Worm (Caenorhabditis elegans) whole organism, L4 larva: ENCODE measurements around the gene ham-1.

Experiments
- F10B5.3 ChIP-seq: sonication (generic microtip); optimal IDR thresholded peaks from 2 replicates; lab custom pipeline; 2016; ENCODE audit warnings: mild to moderate bottlenecking, missing genetic modification characterization, missing compliant biosample characterization
- F37D6.2 ChIP-seq: sonication (generic microtip); optimal IDR thresholded peaks from 2 replicates; lab custom pipeline; 2016; ENCODE audit warnings: mild to moderate bottlenecking, missing genetic modification characterization, missing compliant biosample characterization
- Y5F2A.4 ChIP-seq: fragments of 200-800 bp; sonication (Bioruptor generic); optimal IDR thresholded peaks from 2 replicates; lab custom pipeline; 2018; ENCODE audit warnings: mild to moderate bottlenecking, missing genetic modification characterization, missing compliant biosample characterization
- ZK337.2 ChIP-seq: fragments of 200-800 bp; sonication (Bioruptor generic); IDR thresholded peaks from 2 replicates; pipeline ENCODE4 v1.3.6; 2022; ENCODE audit warnings: missing genetic modification reagents, missing genetic modification characterization, missing compliant biosample characterization
- aha-1 ChIP-seq: fragments of 150-350 bp; peaks from one replicate; lab custom pipeline; 2014; ENCODE audit warnings: missing biosample characterization, missing genetic modification characterization
- attf-4 ChIP-seq: sonication (generic microtip); optimal IDR thresholded peaks from 3 replicates; lab custom pipeline; 2017; ENCODE audit warnings: missing biosample characterization, missing genetic modification characterization
- ceh-28 ChIP-seq: fragments of 150-350 bp; optimal IDR thresholded peaks from 2 replicates; lab custom pipeline; 2014; ENCODE audit warnings: missing biosample characterization, missing genetic modification reagents, missing genetic modification characterization
- ceh-62 ChIP-seq: sonication (generic microtip); optimal IDR thresholded peaks from 2 replicates; lab custom pipeline; 2017; ENCODE audit warnings: missing biosample characterization, missing genetic modification characterization
- ceh-82 ChIP-seq: sonication (generic microtip); optimal IDR thresholded peaks from 2 replicates; lab custom pipeline; 2017; ENCODE audit warnings: missing biosample characterization, missing genetic modification characterization
- daf-12 ChIP-seq: fragments of 150-350 bp; optimal IDR thresholded peaks from 2 replicates; lab custom pipeline; 2014; ENCODE audit warnings: missing biosample characterization, missing genetic modification reagents, missing genetic modification characterization
- daf-19 ChIP-seq: fragments of 200-800 bp; sonication (Bioruptor generic); conservative IDR thresholded peaks from 2 replicates; pipeline ENCODE4 v1.3.6; 2022; ENCODE audit warnings: missing genetic modification characterization, missing compliant biosample characterization
- dmd-9 ChIP-seq: fragments of 200-800 bp; sonication (Bioruptor generic); IDR thresholded peaks from 2 replicates; pipeline ENCODE4 v1.3.6; 2022; ENCODE audit warnings: missing genetic modification reagents, missing genetic modification characterization, missing compliant biosample characterization
- dpl-1 ChIP-seq: fragments of 150-350 bp; optimal IDR thresholded peaks from 2 replicates; lab custom pipeline; 2014; ENCODE audit warnings: missing biosample characterization, missing genetic modification reagents, missing genetic modification characterization
- dve-1 ChIP-seq: sonication (generic microtip); optimal IDR thresholded peaks from 2 replicates; lab custom pipeline; 2017; ENCODE audit warnings: antibody characterized with exemption, mild to moderate bottlenecking, missing genetic modification characterization, missing compliant biosample characterization; ENCODE audit not compliant: insufficient read depth
- fkh-10 ChIP-seq: fragments of 150-350 bp; optimal IDR thresholded peaks from 2 replicates; lab custom pipeline; 2014; ENCODE audit warnings: missing biosample characterization, missing genetic modification reagents, missing genetic modification characterization
- gei-8 ChIP-seq: fragments of 200-800 bp; sonication (Bioruptor generic); optimal IDR thresholded peaks from 2 replicates; lab custom pipeline; 2018; ENCODE audit warnings: mild to moderate bottlenecking, missing genetic modification characterization, missing compliant biosample characterization
- hif-1 ChIP-seq, 2 experiments: sonication (generic microtip); optimal IDR thresholded peaks; 2 replicates each; lab custom pipeline; 2016 to 2017; ENCODE audit warnings: missing compliant biosample characterization in 2 of 2, missing genetic modification characterization in 2 of 2, missing genetic modification reagents in 2 of 2, missing genotype in 2 of 2, mild to moderate bottlenecking in 1 of 2
- hlh-11 ChIP-seq: fragments of 200-800 bp; sonication (Bioruptor generic); optimal IDR thresholded peaks from 2 replicates; lab custom pipeline; 2018; ENCODE audit warnings: mild to moderate bottlenecking, missing genetic modification characterization, missing compliant biosample characterization
- jun-1 ChIP-seq: fragments of 150-350 bp; optimal IDR thresholded peaks from 2 replicates; lab custom pipeline; 2014; ENCODE audit warnings: missing biosample characterization, missing genetic modification reagents, missing genetic modification characterization
- lin-1 ChIP-seq: fragments of 200-800 bp; sonication (Bioruptor generic); IDR thresholded peaks from 2 replicates; pipeline ENCODE4 v1.3.6; 2022; ENCODE audit warnings: missing genetic modification reagents, missing genetic modification characterization, missing compliant biosample characterization
- lin-15B ChIP-seq: fragments of 150-350 bp; sonication (generic microtip); optimal IDR thresholded peaks from 3 replicates; lab custom pipeline; 2014; ENCODE audit warnings: missing biosample characterization, missing genetic modification characterization
- lin-38 ChIP-seq: fragments of 200-800 bp; sonication (Bioruptor generic); IDR thresholded peaks from 2 replicates; pipeline ENCODE4 v1.3.6; 2022; ENCODE audit warnings: missing genetic modification reagents, missing genetic modification characterization, missing compliant biosample characterization
- lin-39 ChIP-seq: fragments of 150-350 bp; optimal IDR thresholded peaks from 2 replicates; lab custom pipeline; 2014; ENCODE audit warnings: missing biosample characterization, missing genetic modification reagents, missing genetic modification characterization
- lsy-2 ChIP-seq, 2 experiments: fragments of 150-350 bp in 1 of 2; sonication (generic microtip) in 1 of 2; optimal IDR thresholded peaks; 2 replicates each; lab custom pipeline; 2014 to 2017; ENCODE audit warnings: missing biosample characterization in 2 of 2, missing genetic modification characterization in 2 of 2
- mdl-1 ChIP-seq, 2 experiments: fragments of 150-350 bp in 1 of 2; sonication (generic microtip) in 1 of 2; optimal IDR thresholded peaks; 2 replicates each; lab custom pipeline; 2014 to 2017; ENCODE audit warnings: missing biosample characterization in 2 of 2, missing genetic modification characterization in 2 of 2
- nhr-11 ChIP-seq: fragments of 150-350 bp; optimal IDR thresholded peaks from 2 replicates; lab custom pipeline; 2014; ENCODE audit warnings: missing biosample characterization, missing genetic modification characterization
- nhr-111 ChIP-seq: fragments of 200-800 bp; sonication (Bioruptor generic); optimal IDR thresholded peaks from 2 replicates; lab custom pipeline; 2018; ENCODE audit warnings: mild to moderate bottlenecking, missing genetic modification characterization, missing compliant biosample characterization
- nhr-237 ChIP-seq: sonication (generic microtip); optimal IDR thresholded peaks from 2 replicates; lab custom pipeline; 2017; ENCODE audit warnings: missing biosample characterization, missing genetic modification characterization
- nhr-76 ChIP-seq: fragments of 150-350 bp; optimal IDR thresholded peaks from 2 replicates; lab custom pipeline; 2014; ENCODE audit warnings: missing biosample characterization, missing genetic modification characterization
- php-3 ChIP-seq: fragments of 200-800 bp; sonication (Bioruptor generic); IDR thresholded peaks from 2 replicates; pipeline ENCODE4 v1.3.6; 2022; ENCODE audit warnings: missing genetic modification reagents, missing genetic modification characterization, missing compliant biosample characterization
- pqm-1 ChIP-seq: sonication (generic microtip); optimal IDR thresholded peaks from 2 replicates; lab custom pipeline; 2017; ENCODE audit warnings: missing biosample characterization, missing genetic modification characterization
- sdz-12 ChIP-seq: fragments of 200-800 bp; sonication (Bioruptor generic); optimal IDR thresholded peaks from 2 replicates; lab custom pipeline; 2018; ENCODE audit warnings: mild to moderate bottlenecking, missing genetic modification characterization, missing compliant biosample characterization
- tra-1 ChIP-seq: fragments of 200-800 bp; sonication (Bioruptor generic); IDR thresholded peaks from 2 replicates; pipeline ENCODE4 v1.3.6; 2022; ENCODE audit warnings: missing genetic modification reagents, missing genetic modification characterization, missing compliant biosample characterization
- unc-130 ChIP-seq: sonication (generic microtip); optimal IDR thresholded peaks from 2 replicates; lab custom pipeline; 2016; ENCODE audit warnings: missing genetic modification reagents, missing genetic modification characterization, missing compliant biosample characterization
- unc-62 ChIP-seq, 3 experiments: fragments of 150-350 bp in 1 of 3; sonication (generic microtip); optimal IDR thresholded peaks in 2 of 3; peaks in 1 of 3; 1 replicate in 1 of 3; 2 replicates in 2 of 3; lab custom pipeline; 2014 to 2017; ENCODE audit warnings: missing biosample characterization in 3 of 3, missing genetic modification characterization in 3 of 3, missing genetic modification reagents in 3 of 3, missing genotype in 1 of 3
- vab-7 ChIP-seq: fragments of 200-800 bp; sonication (Bioruptor generic); IDR thresholded peaks from 2 replicates; pipeline ENCODE4 v1.3.6; 2022; ENCODE audit warnings: missing genetic modification reagents, missing genetic modification characterization, missing compliant biosample characterization
- zfp-3 ChIP-seq: fragments of 200-800 bp; sonication (Bioruptor generic); conservative IDR thresholded peaks from 2 replicates; pipeline ENCODE4 v1.3.6; 2022; ENCODE audit warnings: missing genetic modification reagents, missing genetic modification characterization, missing compliant biosample characterization
- ztf-11 ChIP-seq: fragments of 150-350 bp; optimal IDR thresholded peaks from 2 replicates; lab custom pipeline; 2014; ENCODE audit warnings: missing biosample characterization, missing genetic modification characterization
- ztf-7 ChIP-seq: fragments of 150-350 bp; optimal IDR thresholded peaks from 2 replicates; lab custom pipeline; 2014; ENCODE audit warnings: missing biosample characterization, missing genetic modification characterization

ham-1 gene

ce11 chrIV:12527217-12527616, 14.8 kb upstream of the ham-1 start, which contains the start of gene F53B2.8 (continued):
- TF ChIP-seq dve-1 (tag; lab: Kevin White, UChicago) (peak; percentile 73), pqm-1 (tag; lab: Kevin White, UChicago) (peak; percentile 88), ztf-7 (tag; lab: Kevin White, UChicago) (peak; percentile 53), dpl-1 (GFP tag; lab: Kevin White, UChicago) (peak; percentile 15), php-3 (GFP tag; lab: Robert Waterston, UW) (0 out of 2 replicates have a peak, but pooled peaks have one; percentile 38), hlh-11 (tag; lab: Kevin White, UChicago) (peak; percentile 75), vab-7 (GFP tag; lab: Robert Waterston, UW) (no peak), hif-1 (tag; optimal IDR thresholded peaks at IDR 0.05; lab: Kevin White, UChicago) (no peak), nhr-11 (peak; percentile 10), nhr-111 (no peak), sdz-12 (no peak)

DNA sequence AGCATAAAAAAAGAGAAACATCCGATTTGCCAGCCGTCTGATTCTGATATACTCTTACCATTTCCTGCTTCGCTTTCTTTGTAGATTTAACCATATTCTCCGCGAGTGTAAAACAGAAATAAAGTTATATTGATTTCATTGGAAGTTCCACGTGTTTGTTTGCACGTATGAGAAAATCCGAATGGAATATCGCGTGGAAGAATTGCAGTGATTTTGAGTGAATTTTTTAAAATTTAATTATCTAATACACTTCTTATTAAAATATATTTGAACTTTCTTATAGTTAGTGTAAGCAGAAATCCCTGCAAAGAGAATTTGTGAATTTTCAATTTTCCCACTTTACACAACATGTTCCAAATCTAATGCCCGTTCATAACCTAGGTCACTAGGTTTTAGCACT, 10.9 kb upstream of the ham-1 start, which contains the start of gene F53B2.5:
Gene F53B2.5 (minus strand): TSS at position 101 of the 400 bp plus-strand sequence.
- no peak for TF ChIP-seq dmd-9 (GFP tag; lab: Robert Waterston, UW)
- no peak for TF ChIP-seq lsy-2 (tag; optimal IDR thresholded peaks at IDR 0.05; lab: Kevin White, UChicago)
- TF ChIP-seq gei-8, result no peak
- TF ChIP-seq Y5F2A.4 (GFP tag; lab: Kevin White, UChicago), result no peak
- TF ChIP-seq ceh-62, result no peak
- no peak for TF ChIP-seq jun-1 (tag; lab: Kevin White, UChicago)
- no peak for TF ChIP-seq unc-130 (GFP tag; lab: Kevin White, UChicago)
- TF ChIP-seq ZK337.2 (GFP tag; lab: Robert Waterston, UW), result no peak
- TF ChIP-seq ceh-28 (tag; lab: Kevin White, UChicago), result no peak
- no peak for TF ChIP-seq pqm-1 (tag; lab: Kevin White, UChicago)
- TF ChIP-seq lin-15B, result no peak
- no peak for TF ChIP-seq daf-19 (GFP tag; lab: Robert Waterston, UW)
- no peak for TF ChIP-seq lin-38 (GFP tag; lab: Robert Waterston, UW)
- TF ChIP-seq daf-12 (tag; lab: Kevin White, UChicago), result no peak
- no peak for TF ChIP-seq lin-39 (tag; lab: Kevin White, UChicago)
- no peak for TF ChIP-seq fkh-10 (GFP tag; lab: Kevin White, UChicago)
- TF ChIP-seq lin-1 (GFP tag; lab: Robert Waterston, UW), result no peak
- no peak for TF ChIP-seq ceh-82 (tag; lab: Kevin White, UChicago)

DNA sequence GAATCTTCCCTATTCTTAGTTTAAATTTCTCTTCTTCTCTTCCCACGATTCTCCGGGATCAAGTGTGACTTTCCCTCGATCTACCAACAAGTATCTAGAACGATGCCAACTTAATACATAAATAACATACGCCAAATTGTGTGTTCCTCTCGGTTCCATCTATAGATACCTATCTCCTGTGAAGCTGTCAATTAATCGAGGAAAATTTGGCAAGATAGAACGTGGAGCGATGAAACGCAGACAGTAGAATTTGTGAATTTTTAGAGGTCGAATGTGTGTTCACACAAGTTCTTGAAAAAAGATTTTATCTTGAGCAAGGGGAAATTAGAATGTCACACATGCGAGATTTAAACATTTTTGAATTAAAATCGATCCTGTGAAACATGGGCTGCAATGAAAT, 10.5 kb upstream of the ham-1 start:
- no peak for TF ChIP-seq ztf-11
- TF ChIP-seq mdl-1 (tag; optimal IDR thresholded peaks at IDR 0.05; lab: Kevin White, UChicago), result no peak
- TF ChIP-seq aha-1, result peak; percentile 21
- no peak for TF ChIP-seq nhr-76
- no peak for TF ChIP-seq tra-1 (GFP tag; lab: Robert Waterston, UW)
- TF ChIP-seq nhr-237 (tag; lab: Kevin White, UChicago), result no peak
- no peak for TF ChIP-seq F10B5.3 (tag; lab: Kevin White, UChicago)
- no peak for TF ChIP-seq daf-12 (tag; lab: Kevin White, UChicago)
- no peak for TF ChIP-seq zfp-3 (GFP tag; lab: Robert Waterston, UW)

ce11 chrIV:12536358-12536757, 5.6 kb upstream of the ham-1 start:
- no peak for TF ChIP-seq unc-62 (GFP tag; optimal IDR thresholded peaks at IDR 0.05 in 1 of 2; lab: Kevin White, UChicago)
- TF ChIP-seq unc-62 (tag; optimal IDR thresholded peaks at IDR 0.05; lab: Kevin White, UChicago), result no peak
- TF ChIP-seq nhr-237 (tag; lab: Kevin White, UChicago), result no peak
- TF ChIP-seq attf-4 (tag; lab: Kevin White, UChicago), result no peak
- no peak for TF ChIP-seq vab-7 (GFP tag; lab: Robert Waterston, UW)
- no peak for TF ChIP-seq F37D6.2 (tag; lab: Kevin White, UChicago)
